Fruit fly (Drosophila melanogaster) whole organism, embryonic: ENCODE measurements around the gene CG5446.

Experiments used
- Atf3 ChIP-seq: fragments of 200-800 bp; sonication (Bioruptor generic); optimal IDR thresholded peaks from 3 replicates; lab custom pipeline; 2016; ENCODE audit warnings: missing biosample characterization, missing genetic modification characterization
- BEAF-32 ChIP-seq: fragments of 200-800 bp; sonication (Bioruptor generic); optimal IDR thresholded peaks from 3 replicates; lab custom pipeline; 2017; ENCODE audit warnings: missing biosample characterization, missing genetic modification characterization, mild to moderate bottlenecking, moderate library complexity, missing genetic modification reagents
- CG10565 ChIP-seq: fragments of 200-800 bp; sonication (Bioruptor generic); optimal IDR thresholded peaks from 3 replicates; lab custom pipeline; 2016; ENCODE audit warnings: missing biosample characterization, mild to moderate bottlenecking, missing genetic modification characterization
- CG11093 ChIP-seq: fragments of 200-800 bp; sonication (Bioruptor generic); IDR thresholded peaks from 3 replicates; pipeline ENCODE4 v1.3.6; 2022; ENCODE audit warnings: missing biosample characterization, missing genetic modification characterization
- CG11456 ChIP-seq: fragments of 200-800 bp; sonication (Bioruptor generic); IDR thresholded peaks from 3 replicates; pipeline ENCODE4 v1.3.6; 2022; ENCODE audit warnings: missing biosample characterization, missing genetic modification characterization
- CG11504 ChIP-seq: fragments of 200-800 bp; sonication (Bioruptor generic); optimal IDR thresholded peaks from 3 replicates; lab custom pipeline; 2019; ENCODE audit warnings: missing biosample characterization, mild to moderate bottlenecking, missing genetic modification characterization, moderate library complexity
- CG12071 ChIP-seq: fragments of 200-800 bp; sonication (Bioruptor generic); optimal IDR thresholded peaks from 3 replicates; lab custom pipeline; 2018; ENCODE audit warnings: missing biosample characterization, mild to moderate bottlenecking, missing genetic modification characterization
- CG12155 ChIP-seq: fragments of 200-800 bp; sonication (Bioruptor generic); optimal IDR thresholded peaks from 3 replicates; lab custom pipeline; 2016; ENCODE audit warnings: missing biosample characterization, missing genetic modification characterization
- CG17385 ChIP-seq: fragments of 200-800 bp; sonication (Bioruptor generic); optimal IDR thresholded peaks from 3 replicates; lab custom pipeline; 2018; ENCODE audit warnings: missing biosample characterization, mild to moderate bottlenecking, missing genetic modification characterization
- CG18476 ChIP-seq: fragments of 200-800 bp; sonication (Bioruptor generic); optimal IDR thresholded peaks from 2 replicates; lab custom pipeline; 2016; ENCODE audit warnings: missing biosample characterization, mild to moderate bottlenecking, missing genetic modification characterization
- CG2199 ChIP-seq: fragments of 200-800 bp; sonication (Bioruptor generic); IDR thresholded peaks from 3 replicates; pipeline ENCODE4 v1.3.6; 2022; ENCODE audit warnings: missing biosample characterization, missing genetic modification characterization
- CG30403 ChIP-seq: fragments of 200-800 bp; sonication (Bioruptor generic); optimal IDR thresholded peaks from 3 replicates; lab custom pipeline; 2016; ENCODE audit warnings: missing biosample characterization, missing genetic modification characterization
- CG30431 ChIP-seq: fragments of 200-800 bp; sonication (Bioruptor generic); optimal IDR thresholded peaks from 2 replicates; lab custom pipeline; 2017; ENCODE audit warnings: missing biosample characterization, missing genetic modification characterization
- CG3407 ChIP-seq: fragments of 200-800 bp; sonication (Bioruptor generic); optimal IDR thresholded peaks from 2 replicates; lab custom pipeline; 2018; ENCODE audit warnings: missing biosample characterization, mild to moderate bottlenecking, missing genetic modification characterization
- CG3995 ChIP-seq: fragments of 200-800 bp; sonication (Bioruptor generic); optimal IDR thresholded peaks from 3 replicates; lab custom pipeline; 2016; ENCODE audit warnings: missing biosample characterization, missing genetic modification characterization
- CG4730 ChIP-seq: fragments of 200-800 bp; sonication (Bioruptor generic); IDR thresholded peaks from 2 replicates; pipeline ENCODE4 v1.3.6; 2022; ENCODE audit warnings: missing biosample characterization, missing genetic modification characterization
- CG6813 ChIP-seq: fragments of 200-800 bp; sonication (Bioruptor generic); optimal IDR thresholded peaks from 2 replicates; lab custom pipeline; 2017; ENCODE audit warnings: missing biosample characterization, missing genetic modification characterization, mild to moderate bottlenecking, moderate library complexity, missing genetic modification reagents
- CG8478 ChIP-seq: fragments of >200 bp; optimal IDR thresholded peaks from 2 replicates; lab custom pipeline; 2018
- CG8765 ChIP-seq: fragments of 200-800 bp; sonication (Bioruptor generic); IDR thresholded peaks from 2 replicates; pipeline ENCODE4 v1.3.6; 2022; ENCODE audit warnings: missing biosample characterization, missing genetic modification characterization
- CG9932 ChIP-seq: fragments of 200-800 bp; sonication (Bioruptor generic); IDR thresholded peaks from 2 replicates; pipeline ENCODE4 v1.3.6; 2022; ENCODE audit warnings: missing biosample characterization, missing genetic modification characterization
- Dad ChIP-seq: fragments of 200-800 bp; sonication (Bioruptor generic); optimal IDR thresholded peaks from 3 replicates; lab custom pipeline; 2016; ENCODE audit warnings: missing biosample characterization, missing genetic modification characterization
- Dip2 ChIP-seq: fragments of 200-800 bp; sonication (Bioruptor generic); IDR thresholded peaks from 2 replicates; pipeline ENCODE4 v1.3.6; 2022; ENCODE audit warnings: missing biosample characterization, missing genetic modification characterization
- Dp ChIP-seq: fragments of 200-800 bp; sonication (Bioruptor generic); optimal IDR thresholded peaks from 2 replicates; lab custom pipeline; 2018; ENCODE audit warnings: missing biosample characterization, mild to moderate bottlenecking, missing genetic modification characterization, moderate library complexity
- Fer1 ChIP-seq: fragments of 200-800 bp; sonication (Bioruptor generic); optimal IDR thresholded peaks from 2 replicates; lab custom pipeline; 2017; ENCODE audit warnings: missing biosample characterization, mild to moderate bottlenecking, missing genetic modification characterization
- Hmr ChIP-seq: fragments of 200-800 bp; sonication (Bioruptor generic); optimal IDR thresholded peaks from 3 replicates; lab custom pipeline; 2017; ENCODE audit warnings: mild to moderate bottlenecking, missing biosample characterization, missing genetic modification reagents, missing genetic modification characterization
- Meics ChIP-seq: fragments of 200-800 bp; sonication (Bioruptor generic); optimal IDR thresholded peaks from 2 replicates; lab custom pipeline; 2017; ENCODE audit warnings: missing biosample characterization, mild to moderate bottlenecking, missing genetic modification characterization
- Mes4 ChIP-seq: fragments of 200-800 bp; sonication (Bioruptor generic); optimal IDR thresholded peaks from 2 replicates; lab custom pipeline; 2016; ENCODE audit warnings: missing biosample characterization, missing genetic modification characterization
- NK7.1 ChIP-seq: fragments of 200-800 bp; sonication (Bioruptor generic); optimal IDR thresholded peaks from 3 replicates; lab custom pipeline; 2016; ENCODE audit warnings: missing biosample characterization, missing genetic modification characterization
- Sry-β ChIP-seq: fragments of 200-800 bp; sonication (Bioruptor generic); optimal IDR thresholded peaks from 2 replicates; lab custom pipeline; 2018; ENCODE audit warnings: missing biosample characterization, mild to moderate bottlenecking, missing genetic modification characterization, moderate library complexity
- ab ChIP-seq: fragments of 200-800 bp; sonication (Bioruptor generic); optimal IDR thresholded peaks from 2 replicates; lab custom pipeline; 2016; ENCODE audit warnings: missing biosample characterization, missing genetic modification characterization
- ac ChIP-seq: fragments of 200-800 bp; sonication (Bioruptor generic); optimal IDR thresholded peaks from 3 replicates; lab custom pipeline; 2017; ENCODE audit warnings: missing biosample characterization, mild to moderate bottlenecking, missing genetic modification characterization
- aop ChIP-seq: fragments of 200-800 bp; sonication (Bioruptor generic); IDR thresholded peaks from 2 replicates; pipeline ENCODE4 v1.3.6; 2022; ENCODE audit warnings: missing biosample characterization, missing genetic modification characterization
- caup ChIP-seq: fragments of 200-800 bp; sonication (Bioruptor generic); optimal IDR thresholded peaks from 3 replicates; lab custom pipeline; 2017; ENCODE audit warnings: missing biosample characterization, mild to moderate bottlenecking, missing genetic modification characterization, moderate library complexity; ENCODE audit not compliant: severe bottlenecking
- chn ChIP-seq: fragments of 200-800 bp; sonication (Bioruptor generic); optimal IDR thresholded peaks from 2 replicates; lab custom pipeline; 2016; ENCODE audit warnings: missing biosample characterization, missing genetic modification characterization
- da ChIP-seq: fragments of 200-800 bp; sonication (Bioruptor generic); optimal IDR thresholded peaks from 2 replicates; lab custom pipeline; 2016; ENCODE audit warnings: missing biosample characterization, missing genetic modification characterization
- fd96Cb ChIP-seq: fragments of 200-800 bp; sonication (Bioruptor generic); optimal IDR thresholded peaks from 2 replicates; lab custom pipeline; 2018; ENCODE audit warnings: missing biosample characterization, mild to moderate bottlenecking, missing genetic modification characterization, moderate library complexity
- gro ChIP-seq: fragments of 200-800 bp; sonication (Bioruptor generic); optimal IDR thresholded peaks from 2 replicates; lab custom pipeline; 2016; ENCODE audit warnings: missing biosample characterization, missing genetic modification characterization
- hbn ChIP-seq: fragments of 200-800 bp; sonication (Bioruptor generic); IDR thresholded peaks from 2 replicates; pipeline ENCODE4 v1.3.6; 2022; ENCODE audit warnings: missing biosample characterization, missing genetic modification characterization; ENCODE audit not compliant: partially characterized antibody
- jumu ChIP-seq: fragments of 200-800 bp; sonication (Bioruptor generic); optimal IDR thresholded peaks from 3 replicates; lab custom pipeline; 2016; ENCODE audit warnings: missing biosample characterization, missing genetic modification characterization
- nau ChIP-seq: fragments of 200-800 bp; sonication (Bioruptor generic); optimal IDR thresholded peaks from 3 replicates; lab custom pipeline; 2017; ENCODE audit warnings: missing biosample characterization, mild to moderate bottlenecking, missing genetic modification characterization, missing genetic modification reagents
- oc ChIP-seq: fragments of 200-800 bp; sonication (Bioruptor generic); optimal IDR thresholded peaks from 2 replicates; lab custom pipeline; 2018; ENCODE audit warnings: missing biosample characterization, mild to moderate bottlenecking, missing genetic modification characterization, moderate library complexity
- pnt ChIP-seq: fragments of 200-800 bp; sonication (Bioruptor generic); optimal IDR thresholded peaks from 3 replicates; lab custom pipeline; 2016; ENCODE audit warnings: missing biosample characterization, missing genetic modification characterization
- pum ChIP-seq: fragments of 200-800 bp; sonication (Bioruptor generic); optimal IDR thresholded peaks from 2 replicates; lab custom pipeline; 2016; ENCODE audit warnings: missing biosample characterization, missing genetic modification characterization
- row ChIP-seq: fragments of 200-800 bp; sonication (Bioruptor generic); IDR thresholded peaks from 3 replicates; pipeline ENCODE4 v1.3.6; 2022; ENCODE audit warnings: missing biosample characterization, missing genetic modification characterization
- sima ChIP-seq: fragments of 200-800 bp; sonication (Bioruptor generic); optimal IDR thresholded peaks from 2 replicates; lab custom pipeline; 2016; ENCODE audit warnings: missing biosample characterization, missing genetic modification characterization
- sisA ChIP-seq: fragments of 200-800 bp; sonication (Bioruptor generic); IDR thresholded peaks from 2 replicates; pipeline ENCODE4 v1.3.6; 2022; ENCODE audit warnings: missing biosample characterization, missing genetic modification characterization
- stc ChIP-seq: fragments of 200-800 bp; sonication (Bioruptor generic); IDR thresholded peaks from 2 replicates; pipeline ENCODE4 v1.3.6; 2022; ENCODE audit warnings: missing biosample characterization, missing genetic modification characterization
- stwl ChIP-seq: fragments of 200-800 bp; sonication (Bioruptor generic); optimal IDR thresholded peaks from 3 replicates; lab custom pipeline; 2018; ENCODE audit warnings: missing biosample characterization, mild to moderate bottlenecking, missing genetic modification characterization, moderate library complexity
- tgo ChIP-seq: fragments of 200-800 bp; sonication (Bioruptor generic); IDR thresholded peaks from 3 replicates; pipeline ENCODE4 v1.3.6; 2022; ENCODE audit warnings: missing biosample characterization, missing genetic modification characterization
- trem ChIP-seq: fragments of 200-800 bp; optimal IDR thresholded peaks from 3 replicates; lab custom pipeline; 2019; ENCODE audit warnings: missing biosample characterization, mild to moderate bottlenecking, missing genetic modification characterization, moderate library complexity
- twi ChIP-seq: fragments of 200-800 bp; optimal IDR thresholded peaks from 2 replicates; lab custom pipeline; 2019; ENCODE audit warnings: missing biosample characterization, mild to moderate bottlenecking, missing genetic modification characterization, moderate library complexity
- usp ChIP-seq: fragments of >200 bp; optimal IDR thresholded peaks from 2 replicates; lab custom pipeline; 2017; ENCODE audit warnings: missing biosample characterization, missing genetic modification characterization
- wek ChIP-seq: fragments of 200-800 bp; sonication (Bioruptor generic); optimal IDR thresholded peaks from 3 replicates; lab custom pipeline; 2018; ENCODE audit warnings: missing biosample characterization, mild to moderate bottlenecking, missing genetic modification characterization, moderate library complexity

Gene CG5446

DNA sequence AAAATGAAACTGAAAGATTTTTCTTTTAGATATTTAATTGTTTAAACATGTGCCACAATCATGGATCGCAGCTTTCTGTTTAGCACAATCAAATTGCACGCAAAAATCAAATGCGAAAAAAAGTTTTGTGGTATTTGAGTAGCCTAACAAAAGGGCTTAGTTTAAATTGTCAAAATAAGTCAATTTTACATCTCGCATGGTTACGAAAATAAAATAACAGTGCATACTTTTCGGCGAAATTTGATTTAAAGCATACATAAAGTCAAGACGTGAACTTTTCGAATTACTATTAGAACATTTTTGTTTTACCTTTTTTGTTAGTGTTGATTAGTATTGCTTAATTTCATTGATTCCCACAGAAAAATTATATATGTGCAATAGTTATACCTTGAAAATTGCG lies 27.5 kb upstream of the CG5446 start (continued):
- no peak for TF ChIP-seq Sry-β (GFP tag; lab: Kevin White, UChicago)
- TF ChIP-seq CG18476 (GFP tag; lab: Kevin White, UChicago) = no peak
- no peak for TF ChIP-seq Dip2 (GFP tag; lab: Robert Waterston, UW)
- no peak for TF ChIP-seq CG17385 (GFP tag; lab: Kevin White, UChicago)
- TF ChIP-seq aop (GFP tag; lab: Robert Waterston, UW) = no peak
- TF ChIP-seq usp = no peak
- no peak for TF ChIP-seq hbn (GFP tag; lab: Robert Waterston, UW)
- TF ChIP-seq CG6813 (GFP tag; lab: Kevin White, UChicago) = no peak
- no peak for TF ChIP-seq Fer1 (GFP tag; lab: Kevin White, UChicago)
- peak; percentile 16 for TF ChIP-seq Dp (GFP tag; lab: Kevin White, UChicago)
- TF ChIP-seq NK7.1 (GFP tag; lab: Kevin White, UChicago) = no peak
- no peak for TF ChIP-seq CG10565
- TF ChIP-seq CG4730 (GFP tag; lab: Robert Waterston, UW) = no peak
- no peak for TF ChIP-seq row
- TF ChIP-seq oc (tag; lab: Kevin White, UChicago) = no peak
- no peak for TF ChIP-seq trem (tag; lab: Kevin White, UChicago)
- no peak for TF ChIP-seq Dad (GFP tag; lab: Kevin White, UChicago)
- no peak for TF ChIP-seq Hmr (GFP tag; lab: Kevin White, UChicago)
- TF ChIP-seq ac = no peak
- no peak for TF ChIP-seq sima (GFP tag; lab: Kevin White, UChicago)
- TF ChIP-seq sisA (GFP tag; lab: Robert Waterston, UW) = no peak
- peak; percentile 74; the same call in 1 of the 3 replicates for TF ChIP-seq CG2199
- no peak for TF ChIP-seq caup (GFP tag; lab: Kevin White, UChicago)
- TF ChIP-seq CG30403 (GFP tag; lab: Kevin White, UChicago) = no peak
- no peak for TF ChIP-seq CG30431 (GFP tag; lab: Kevin White, UChicago)
- TF ChIP-seq fd96Cb = no peak
- TF ChIP-seq Meics (GFP tag; lab: Kevin White, UChicago) = peak; percentile 49
- TF ChIP-seq twi (tag; lab: Kevin White, UChicago) = no peak
- TF ChIP-seq CG11093 (GFP tag; lab: Robert Waterston, UW) = no peak
- no peak for TF ChIP-seq CG3995
- TF ChIP-seq jumu (GFP tag; lab: Kevin White, UChicago) = no peak
- no peak for TF ChIP-seq CG3407 (GFP tag; lab: Kevin White, UChicago)
- no peak for TF ChIP-seq pum (GFP tag; lab: Kevin White, UChicago)
- 0 out of 2 replicates have a peak, but pooled peaks have one; percentile 26 for TF ChIP-seq CG9932
- no peak for TF ChIP-seq pnt (GFP tag; lab: Kevin White, UChicago)
- TF ChIP-seq chn (GFP tag; lab: Kevin White, UChicago) = no peak
- TF ChIP-seq CG8765 (GFP tag; lab: Robert Waterston, UW) = no peak
- no peak for TF ChIP-seq CG11456 (GFP tag; lab: Robert Waterston, UW)
- TF ChIP-seq wek (GFP tag; lab: Kevin White, UChicago) = no peak
- TF ChIP-seq CG12155 (GFP tag; lab: Kevin White, UChicago) = no peak
- no peak for TF ChIP-seq CG8478
- peak; percentile 36 for TF ChIP-seq CG11504
- TF ChIP-seq CG12071 (GFP tag; lab: Kevin White, UChicago) = no peak
- no peak for TF ChIP-seq da (GFP tag; lab: Kevin White, UChicago)
- TF ChIP-seq BEAF-32 (GFP tag; lab: Kevin White, UChicago) = no peak
- peak; percentile 63 for TF ChIP-seq stwl
- TF ChIP-seq ab (GFP tag; lab: Kevin White, UChicago) = no peak
- peak; percentile 10 for TF ChIP-seq gro (GFP tag; lab: Kevin White, UChicago)
- TF ChIP-seq Atf3 (GFP tag; lab: Kevin White, UChicago) = no peak
- no peak for TF ChIP-seq tgo (GFP tag; lab: Robert Waterston, UW)
- TF ChIP-seq nau = no peak
- no peak for TF ChIP-seq stc (GFP tag; lab: Robert Waterston, UW)
- TF ChIP-seq Mes4 = no peak
